Fruit fly (Drosophila melanogaster): ENCODE results near the gene Ptth.

DNA sequence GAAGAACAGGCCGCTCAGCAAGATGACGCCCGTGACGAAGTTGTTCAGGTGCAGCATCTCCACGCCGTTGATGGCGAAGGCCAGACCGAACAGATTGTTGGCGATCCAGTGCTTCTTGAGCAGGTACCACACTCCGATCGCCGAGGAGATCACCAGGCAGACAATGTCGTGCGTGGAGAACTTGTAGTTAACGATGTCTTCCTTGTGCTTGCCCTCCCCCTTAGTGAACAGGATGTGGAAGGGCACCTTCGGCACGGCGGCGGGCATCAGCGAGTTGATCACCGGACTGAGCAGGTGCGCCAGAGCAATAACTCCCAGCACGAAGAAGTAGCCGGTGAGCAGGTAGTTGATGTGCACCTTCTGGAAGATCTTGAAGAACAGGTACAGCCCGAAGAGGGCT is 32.9 kb downstream of the Ptth start:
- no peak for TF ChIP-seq lola (GFP tag; optimal IDR thresholded peaks at IDR 0.05)
- TF ChIP-seq psq (GFP tag; optimal IDR thresholded peaks at IDR 0.05): no peak
